Fruit fly (Drosophila melanogaster) whole organism, larva: ENCODE measurements around the gene CG8952.

ENCODE experiments used
- noc ChIP-seq: fragments of 200-800 bp; sonication (Bioruptor generic); optimal IDR thresholded peaks from 3 replicates; lab custom pipeline; 2019; ENCODE audit warnings: missing biosample characterization, mild to moderate bottlenecking, missing genetic modification characterization, moderate library complexity

The CG8952 gene

dm6 chrX:15786242-15786641 lies 20.0 kb upstream of the CG8952 start:
- TF ChIP-seq noc, result no peak

DNA sequence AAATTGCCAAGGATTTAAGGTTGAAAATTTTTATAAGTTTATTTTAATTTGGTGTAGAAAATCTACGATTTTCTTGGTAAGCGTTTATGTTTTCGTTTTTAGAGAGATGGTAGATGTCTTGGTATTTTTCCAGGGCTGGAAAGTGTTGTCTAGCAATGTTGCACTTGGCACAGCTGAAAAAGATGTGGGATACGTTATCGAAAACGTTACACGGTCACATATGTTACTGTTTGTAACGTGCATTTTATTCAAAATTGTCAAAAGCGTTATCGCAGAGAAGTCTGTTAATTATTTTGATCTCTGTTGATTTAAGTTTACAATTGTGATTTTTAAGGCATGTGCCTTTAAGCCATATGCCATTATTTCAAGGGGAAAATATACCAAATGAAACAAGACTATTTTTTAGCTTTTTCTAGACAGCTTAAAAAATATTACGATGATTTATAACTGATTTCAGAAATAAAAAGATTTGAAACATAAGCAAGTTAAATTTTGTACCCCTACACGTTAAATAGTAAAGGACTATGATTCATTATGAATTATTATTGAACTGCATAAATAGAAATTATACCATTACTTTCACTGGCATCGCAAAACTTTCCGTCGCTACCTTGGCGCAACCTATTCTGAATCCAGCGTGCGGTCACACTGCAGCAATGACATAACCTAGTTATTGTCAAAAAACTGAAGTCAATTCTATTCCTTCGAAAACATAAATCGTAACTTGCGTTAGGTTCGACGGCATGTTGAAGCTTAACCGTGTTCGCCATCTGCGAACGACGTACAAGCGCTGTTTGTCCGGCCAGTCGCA lies 19.4 kb upstream of the CG8952 start, which contains the start of the genes Paf-AHalpha and mRpS30:
Gene Paf-AHalpha (minus strand): TSS at position 155 of the 811 bp plus-strand sequence.
Gene mRpS30 (plus strand): TSS at position 619 of the 811 bp plus-strand sequence.
- TF ChIP-seq noc, result no peak

dm6 chrX:15783610-15784009 lies 17.4 kb upstream of the CG8952 start, which contains the start of gene Efhc1.1:
TSS of gene Efhc1.1 (minus strand) at chrX:15783710.
- TF ChIP-seq noc, result no peak

DNA sequence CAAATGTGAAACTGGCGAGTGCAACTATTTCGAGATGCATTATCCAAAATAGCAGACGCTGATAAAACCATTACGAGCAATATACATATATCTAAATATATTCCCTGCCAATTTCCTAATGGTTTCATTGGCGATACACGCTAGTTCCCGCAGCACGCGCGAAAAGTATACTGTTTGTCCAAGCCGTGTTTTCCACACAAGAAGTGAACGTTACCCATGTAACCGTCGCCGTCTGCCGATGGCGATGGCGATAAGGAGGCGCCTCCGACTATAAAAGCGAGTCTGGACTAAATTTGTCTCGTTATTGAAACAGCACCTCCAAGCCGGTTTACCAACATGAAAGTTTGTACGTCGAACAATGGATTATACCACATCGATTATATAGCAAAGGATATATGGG lies 12.6 kb upstream of the CG8952 start, which contains the start of gene CG43673:
Gene CG43673 (plus strand): TSS at position 301 of the 400 bp plus-strand sequence.
- TF ChIP-seq noc, result no peak

DNA sequence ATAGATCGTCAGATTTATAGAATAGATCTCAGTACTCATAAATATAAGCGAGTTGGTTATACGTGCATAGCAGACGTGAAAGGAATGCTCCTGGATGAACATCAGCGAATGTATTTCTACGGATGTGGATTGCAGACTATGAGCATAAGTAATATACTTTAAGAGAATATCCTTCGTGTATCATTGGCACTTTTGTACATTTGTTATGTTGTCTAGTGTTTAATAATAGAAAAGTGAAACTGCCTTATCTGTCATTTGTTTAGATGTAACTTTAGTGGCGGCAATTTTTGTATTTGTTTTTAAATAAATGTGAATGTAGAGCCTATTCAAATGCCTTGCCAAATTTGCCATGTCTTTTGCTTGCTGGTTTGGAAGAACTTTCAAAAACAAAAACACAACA lies 6.4 kb upstream of the CG8952 start, which contains the start of gene CG43672:
Gene CG43672 (plus strand): TSS at position 301 of the 400 bp plus-strand sequence.
- no peak for TF ChIP-seq noc

DNA sequence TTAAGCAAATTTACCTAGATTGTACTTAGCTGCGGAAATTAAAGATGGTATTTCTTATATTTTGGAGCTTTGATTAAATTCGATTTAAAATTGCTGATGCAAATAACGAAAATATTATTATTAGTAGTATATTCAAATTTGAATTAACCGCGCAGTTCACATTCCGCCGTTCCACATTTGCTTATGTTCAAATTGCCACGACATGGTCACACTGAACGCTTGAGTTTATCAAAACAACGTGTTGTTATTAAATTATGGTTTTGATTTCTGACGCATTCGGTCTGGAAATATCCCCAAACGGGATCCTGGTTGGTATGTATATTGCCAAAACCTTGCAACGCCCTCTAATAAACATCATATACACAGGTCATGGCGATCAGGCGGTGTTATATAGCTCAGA lies 3.2 kb upstream of the CG8952 start, which contains the start of gene CG33172:
Gene CG33172 (plus strand): TSS at position 208 of the 400 bp plus-strand sequence.
- TF ChIP-seq noc, result no peak

DNA sequence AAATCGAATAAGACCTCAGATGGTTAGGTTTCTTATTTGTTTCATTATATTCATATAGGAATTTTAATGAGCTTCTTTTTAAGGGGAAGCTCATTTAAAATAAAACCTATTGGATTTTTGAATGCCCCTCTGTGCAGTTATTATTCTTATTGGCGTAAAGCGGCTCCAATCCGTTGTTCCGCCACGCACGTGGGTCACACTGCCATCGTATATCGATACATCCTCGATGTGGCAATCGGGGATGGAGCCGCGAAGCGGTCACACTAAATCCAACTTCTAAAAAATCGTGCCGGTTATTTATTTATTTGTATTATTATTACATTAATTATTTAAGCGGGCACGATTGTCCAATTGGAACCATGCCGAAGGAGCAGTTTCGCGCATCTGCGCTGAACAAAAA lies 3.5 kb downstream of the CG8952 start, which contains the start of gene Polr3A:
Gene Polr3A (plus strand): TSS at position 234 of the 400 bp plus-strand sequence.
- TF ChIP-seq noc, result no peak

- TF ChIP-seq noc, result no peak
Measured at dm6 chrX:15761298-15761640, 5.0 kb downstream of the CG8952 start.

DNA sequence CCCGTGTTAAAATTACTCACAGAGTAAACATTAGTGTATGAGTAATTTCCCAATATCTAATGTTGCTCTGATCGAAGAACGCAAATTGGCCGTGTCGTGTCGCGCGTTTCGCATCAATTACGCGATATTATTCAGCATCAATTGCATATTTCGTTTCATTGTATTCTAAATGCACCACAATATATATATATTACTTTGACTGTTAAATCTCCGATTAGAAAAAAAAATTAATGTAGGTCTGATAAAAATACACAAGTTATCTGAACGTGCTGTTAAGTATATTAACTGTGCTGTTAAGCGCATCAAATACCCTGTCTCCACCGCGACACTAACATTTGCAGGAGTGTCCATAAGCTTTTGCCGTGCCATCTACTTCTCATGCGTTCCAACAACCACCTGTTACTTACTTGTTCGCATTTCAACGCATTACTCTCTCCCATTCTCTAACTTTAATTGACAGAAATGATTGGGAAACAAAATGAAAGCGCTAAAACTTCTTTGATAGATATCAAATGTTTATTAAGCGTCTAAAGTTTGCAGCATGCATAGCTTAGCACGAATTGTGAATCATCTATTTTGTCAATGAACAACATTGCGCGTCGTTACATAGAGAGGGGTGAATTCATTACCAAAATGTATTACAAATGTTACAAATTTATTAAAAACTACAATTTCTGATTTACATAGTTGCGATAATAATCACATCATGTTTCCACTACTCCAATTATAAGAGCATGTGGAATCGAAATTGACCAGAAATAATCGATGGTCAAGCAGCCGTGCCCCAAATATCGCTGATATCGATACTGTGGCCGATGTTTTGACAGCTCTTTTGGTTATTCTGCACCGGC lies 5.6 kb downstream of the CG8952 start, which contains the start of the genes Graf and mRpL3:
Gene Graf (minus strand): TSS at position 287 of the 851 bp plus-strand sequence.
Gene mRpL3 (plus strand): TSS at position 802 of the 851 bp plus-strand sequence.
- TF ChIP-seq noc, result no peak

DNA sequence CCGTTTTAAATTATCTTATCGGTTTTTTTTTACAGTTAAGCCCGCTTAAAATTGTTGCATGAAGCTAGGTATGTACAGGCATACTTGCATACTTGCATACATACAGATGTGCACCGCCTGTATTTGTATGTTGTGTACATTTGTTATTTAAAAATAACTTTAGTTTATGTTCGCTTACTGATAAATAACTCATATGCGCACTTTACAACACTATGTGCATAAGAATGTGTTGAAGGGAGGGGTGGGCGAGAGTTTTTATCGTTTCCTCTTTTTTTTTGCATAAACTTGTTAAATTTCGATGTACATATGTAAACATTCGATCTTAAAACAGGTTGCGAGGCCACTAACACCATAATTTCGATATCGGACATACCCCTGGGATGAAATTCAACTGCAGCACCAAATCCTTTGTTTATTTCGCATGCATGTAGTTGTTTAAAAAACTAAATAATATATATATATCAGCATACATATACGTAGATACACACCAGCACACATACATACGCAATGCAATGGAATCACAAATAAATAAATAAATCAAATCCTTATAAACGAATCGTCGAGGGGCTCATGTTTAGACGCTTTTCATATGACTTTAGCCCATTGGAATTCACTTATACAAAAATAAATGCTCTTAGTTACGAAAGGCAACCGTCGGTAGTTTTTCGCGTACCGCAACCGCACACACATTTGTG lies 6.3 kb downstream of the CG8952 start:
- TF ChIP-seq noc, result no peak

- TF ChIP-seq noc, result peak; percentile 56
Measured at dm6 chrX:15758692-15759240, 7.5 kb downstream of the CG8952 start.

DNA sequence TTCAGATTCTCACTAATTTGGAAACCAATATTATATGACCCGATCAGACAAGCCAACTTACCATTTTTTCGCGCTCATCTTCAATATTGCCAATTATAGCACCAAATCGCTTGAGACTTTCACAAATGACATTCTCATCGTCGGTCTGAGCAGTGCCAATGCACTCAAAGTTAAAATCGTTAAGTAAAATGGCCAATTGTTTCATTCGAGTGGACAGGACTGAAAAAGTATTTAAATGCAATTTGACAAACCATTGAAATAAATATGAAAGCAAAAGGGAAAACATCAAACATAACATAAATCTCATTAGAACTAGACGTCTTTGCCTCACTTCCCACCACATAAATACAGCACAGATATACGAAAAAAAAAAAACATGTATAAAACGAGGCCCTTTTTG lies 10.2 kb downstream of the CG8952 start, which contains the start of gene CG8260:
Gene CG8260 (plus strand): TSS at position 301 of the 400 bp plus-strand sequence.
- no peak for TF ChIP-seq noc

dm6 chrX:15748945-15749344 lies 17.3 kb downstream of the CG8952 start, which contains the start of gene Mvd:
TSS of gene Mvd (plus strand) at chrX:15749166.
- TF ChIP-seq noc, result no peak

- no peak for TF ChIP-seq noc
Measured at dm6 chrX:15746682-15747196, 19.5 kb downstream of the CG8952 start.

DNA sequence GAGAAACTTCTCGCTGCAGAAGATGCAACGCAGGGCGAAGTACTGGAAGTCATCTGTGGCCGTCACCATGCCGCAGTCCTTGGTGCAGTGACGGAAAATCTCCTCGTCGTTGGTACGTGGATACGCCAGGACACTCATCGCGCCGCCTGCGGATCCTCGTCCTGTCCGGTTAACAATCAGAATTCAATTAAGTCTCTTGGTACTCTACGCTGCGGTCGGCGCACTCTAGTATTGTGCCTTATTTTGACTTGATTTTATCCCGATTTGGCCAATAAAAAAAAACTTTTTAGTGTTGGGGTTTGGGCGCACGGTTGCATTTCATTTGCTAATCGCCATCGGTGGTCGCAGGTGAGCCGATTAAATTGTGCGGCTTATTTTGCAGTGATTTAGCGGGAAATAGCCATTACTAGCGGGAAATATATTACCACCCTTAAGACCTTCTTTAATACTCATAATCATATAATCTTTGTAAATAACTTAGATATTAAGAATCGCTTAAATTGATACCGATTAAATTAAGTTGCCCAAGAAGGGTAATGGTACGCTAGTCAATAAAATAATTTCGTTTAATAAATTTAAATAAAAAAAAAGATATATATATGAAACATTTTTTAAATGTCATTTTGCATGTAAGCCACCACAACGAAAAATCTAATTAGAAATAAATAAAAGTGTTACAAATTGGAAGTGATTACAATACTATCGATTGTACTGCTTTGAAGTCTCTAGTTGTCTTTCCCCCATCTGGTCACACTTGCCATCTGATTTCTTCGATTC lies 20.2 kb downstream of the CG8952 start, which contains the start of the genes CG8944 and CCT6:
Gene CG8944 (minus strand): TSS at position 327 of the 777 bp plus-strand sequence.
Gene CCT6 (plus strand): TSS at position 744 of the 777 bp plus-strand sequence.
- no peak for TF ChIP-seq noc
